Worm (Caenorhabditis elegans) whole organism, L2 larva: ENCODE data around the gene tomm-70.

Source experiments
- F13H6.1 ChIP-seq: sonication (generic microtip); optimal IDR thresholded peaks from 2 replicates; lab custom pipeline; 2016; ENCODE audit warnings: missing genetic modification characterization, missing compliant biosample characterization
- R02D3.7 ChIP-seq: fragments of 150-350 bp; optimal IDR thresholded peaks from 2 replicates; lab custom pipeline; 2014; ENCODE audit warnings: missing biosample characterization, missing genetic modification characterization
- ceh-82 ChIP-seq: fragments of 150-350 bp; optimal IDR thresholded peaks from 2 replicates; lab custom pipeline; 2014; ENCODE audit warnings: missing biosample characterization, missing genetic modification characterization
- fos-1 ChIP-seq: fragments of 150-350 bp; optimal IDR thresholded peaks from 2 replicates; lab custom pipeline; 2014; ENCODE audit warnings: missing biosample characterization, missing genetic modification characterization
- lsy-2 ChIP-seq, 2 experiments: fragments of 150-350 bp in 1 of 2; sonication (generic microtip) in 1 of 2; optimal IDR thresholded peaks; 2 replicates each; lab custom pipeline; 2014 to 2017; ENCODE audit warnings: missing biosample characterization in 2 of 2, missing genetic modification characterization in 2 of 2
- mab-5 ChIP-seq: fragments of 150-350 bp; optimal IDR thresholded peaks from 2 replicates; lab custom pipeline; 2014; ENCODE audit warnings: missing biosample characterization, missing genetic modification characterization
- nhr-12 ChIP-seq: fragments of 150-350 bp; optimal IDR thresholded peaks from 2 replicates; lab custom pipeline; 2014; ENCODE audit warnings: missing biosample characterization, missing genetic modification characterization
- nhr-21 ChIP-seq: fragments of 150-350 bp; optimal IDR thresholded peaks from 2 replicates; lab custom pipeline; 2014; ENCODE audit warnings: missing biosample characterization, missing genetic modification characterization
- nhr-237 ChIP-seq: fragments of 150-350 bp; optimal IDR thresholded peaks from 2 replicates; lab custom pipeline; 2014; ENCODE audit warnings: missing biosample characterization, missing genetic modification characterization
- nhr-25 ChIP-seq: fragments of 150-350 bp; sonication (generic microtip); optimal IDR thresholded peaks from 3 replicates; lab custom pipeline; 2014; ENCODE audit warnings: missing biosample characterization, missing genetic modification characterization
- unc-39 ChIP-seq: fragments of 150-350 bp; optimal IDR thresholded peaks from 2 replicates; lab custom pipeline; 2014; ENCODE audit warnings: missing biosample characterization, missing genetic modification characterization
- zag-1 ChIP-seq: fragments of 150-350 bp; optimal IDR thresholded peaks from 2 replicates; lab custom pipeline; 2014; ENCODE audit warnings: missing biosample characterization, missing genetic modification characterization
- ztf-11 ChIP-seq: sonication (generic microtip); optimal IDR thresholded peaks from 2 replicates; lab custom pipeline; 2017; ENCODE audit warnings: missing biosample characterization, missing genetic modification characterization

DNA sequence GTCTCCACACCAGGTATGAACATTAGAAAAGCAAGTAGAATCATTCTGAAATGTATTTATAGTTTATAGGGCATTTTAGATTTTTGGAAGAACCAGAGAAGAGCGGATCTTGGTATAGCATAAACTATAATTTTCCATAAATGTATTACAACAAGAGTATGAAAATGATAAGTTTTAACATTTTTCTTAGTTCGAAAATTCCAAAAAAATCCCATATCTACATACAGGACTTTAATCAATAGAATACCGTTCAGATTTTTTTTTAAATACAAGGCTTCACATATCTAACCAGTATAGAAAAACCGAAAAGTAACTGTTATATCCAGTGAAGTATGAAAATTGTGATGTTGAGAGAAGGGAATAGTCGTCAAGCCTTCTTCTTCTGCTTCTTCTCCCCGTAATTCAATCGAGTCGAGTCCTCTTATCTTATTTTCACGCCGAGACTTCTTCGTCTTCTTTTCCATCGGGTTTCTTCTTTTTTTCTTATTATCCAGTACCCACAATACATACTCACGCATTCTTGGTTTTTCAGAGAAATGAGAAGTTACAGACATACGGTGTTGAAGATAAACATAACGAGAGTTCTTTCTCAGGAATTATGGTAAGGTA lies 10.7 kb downstream of the tomm-70 start, which contains the start of gene ZK370.6:
- TF ChIP-seq nhr-237 (tag; lab: Kevin White, UChicago) (no peak), fos-1 (tag; lab: Kevin White, UChicago) (no peak), nhr-12 (tag; lab: Kevin White, UChicago) (no peak), zag-1 (tag; lab: Kevin White, UChicago) (no peak), F13H6.1 (tag; lab: Kevin White, UChicago) (no peak), mab-5 (tag; lab: Kevin White, UChicago) (no peak), nhr-21 (tag; lab: Kevin White, UChicago) (no peak), nhr-25 (no peak), ceh-82 (tag; lab: Kevin White, UChicago) (no peak), lsy-2 (tag; optimal IDR thresholded peaks at IDR 0.05; lab: Kevin White, UChicago) (no peak), unc-39 (tag; lab: Kevin White, UChicago) (no peak), ztf-11 (tag; lab: Kevin White, UChicago) (no peak), R02D3.7 (tag; lab: Kevin White, UChicago) (no peak)
